Worm (Caenorhabditis elegans): ENCODE results near the gene C17B7.4.

- TF ChIP-seq nhr-28 (tag; optimal IDR thresholded peaks at IDR 0.05) (no peak), ces-1 (GFP tag; optimal IDR thresholded peaks at IDR 0.05) (no peak), nhr-237 (tag; optimal IDR thresholded peaks at IDR 0.05) (no peak), unc-39 (tag; optimal IDR thresholded peaks at IDR 0.05) (no peak), mep-1 (tag; optimal IDR thresholded peaks at IDR 0.05) (no peak), unc-62 (GFP tag; optimal IDR thresholded peaks at IDR 0.05) (no peak)
These were observed 8.4 kb downstream of the C17B7.4 start for ce11 chrV:3347486-3347885.
